Worm (Caenorhabditis elegans) whole organism, late embryonic: ENCODE data around the gene C49F5.5.

Experiments used
- C38D4.7 ChIP-seq: fragments of 200-800 bp; sonication (Bioruptor generic); optimal IDR thresholded peaks from 2 replicates; lab custom pipeline; 2018; ENCODE audit warnings: mild to moderate bottlenecking, missing genetic modification characterization, moderate library complexity, missing compliant biosample characterization
- K02D7.2 ChIP-seq: sonication (generic microtip); optimal IDR thresholded peaks from 2 replicates; lab custom pipeline; 2017; ENCODE audit warnings: mild to moderate bottlenecking, missing genetic modification characterization, missing compliant biosample characterization
- Y22D7AL.16 ChIP-seq: sonication (generic microtip); optimal IDR thresholded peaks from 2 replicates; lab custom pipeline; 2016; ENCODE audit warnings: missing genetic modification characterization, missing compliant biosample characterization
- ama-1 ChIP-seq: fragments of 150-350 bp; optimal IDR thresholded peaks from 2 replicates; lab custom pipeline; 2014
- ceh-18 ChIP-seq: sonication (generic microtip); optimal IDR thresholded peaks from 2 replicates; lab custom pipeline; 2016; ENCODE audit warnings: missing genetic modification characterization, missing compliant biosample characterization
- ceh-19 ChIP-seq: fragments of 200-800 bp; sonication (Bioruptor generic); optimal IDR thresholded peaks from 2 replicates; lab custom pipeline; 2018; ENCODE audit warnings: mild to moderate bottlenecking, missing genetic modification characterization, missing compliant biosample characterization
- ceh-2 ChIP-seq: sonication (generic microtip); optimal IDR thresholded peaks from 2 replicates; lab custom pipeline; 2016; ENCODE audit warnings: missing genotype, missing genetic modification characterization, missing compliant biosample characterization
- ceh-22 ChIP-seq: sonication (generic microtip); optimal IDR thresholded peaks from 2 replicates; lab custom pipeline; 2017; ENCODE audit warnings: missing biosample characterization, missing genetic modification characterization
- ceh-24 ChIP-seq: sonication (generic microtip); optimal IDR thresholded peaks from 2 replicates; lab custom pipeline; 2016; ENCODE audit warnings: mild to moderate bottlenecking, missing genetic modification characterization, missing compliant biosample characterization
- ceh-31 ChIP-seq: sonication (generic microtip); optimal IDR thresholded peaks from 2 replicates; lab custom pipeline; 2016; ENCODE audit warnings: missing genetic modification characterization, missing compliant biosample characterization
- ceh-45 ChIP-seq: fragments of 200-800 bp; sonication (Bioruptor generic); IDR thresholded peaks from 2 replicates; pipeline ENCODE4 v1.3.6; 2022; ENCODE audit warnings: missing genetic modification reagents, missing genetic modification characterization, missing compliant biosample characterization
- ceh-48 ChIP-seq: sonication (generic microtip); optimal IDR thresholded peaks from 2 replicates; lab custom pipeline; 2016; ENCODE audit warnings: missing genetic modification characterization, inconsistent platforms, missing compliant biosample characterization
- ceh-6 ChIP-seq: fragments of 200-800 bp; sonication (Bioruptor generic); optimal IDR thresholded peaks from 2 replicates; lab custom pipeline; 2018; ENCODE audit warnings: mild to moderate bottlenecking, missing genetic modification characterization, missing compliant biosample characterization
- ceh-9 ChIP-seq: sonication (generic microtip); optimal IDR thresholded peaks from 2 replicates; lab custom pipeline; 2016; ENCODE audit warnings: mild to moderate bottlenecking, missing genetic modification characterization, inconsistent platforms, missing compliant biosample characterization
- che-1 ChIP-seq: sonication (generic microtip); optimal IDR thresholded peaks from 2 replicates; lab custom pipeline; 2016; ENCODE audit warnings: mild to moderate bottlenecking, missing genetic modification characterization, missing compliant biosample characterization
- dmd-4 ChIP-seq: sonication (generic microtip); optimal IDR thresholded peaks from 2 replicates; lab custom pipeline; 2016; ENCODE audit warnings: borderline replicate concordance, missing genetic modification characterization, missing compliant biosample characterization
- dve-1 ChIP-seq: sonication (generic microtip); optimal IDR thresholded peaks from 2 replicates; lab custom pipeline; 2017; ENCODE audit warnings: antibody characterized with exemption, mild to moderate bottlenecking, missing genetic modification characterization, missing compliant biosample characterization
- elt-4 ChIP-seq: sonication (generic microtip); optimal IDR thresholded peaks from 2 replicates; lab custom pipeline; 2016; ENCODE audit warnings: missing genetic modification characterization, missing compliant biosample characterization
- fax-1 ChIP-seq: sonication (generic microtip); optimal IDR thresholded peaks from 2 replicates; lab custom pipeline; 2016; ENCODE audit warnings: missing genotype, missing genetic modification characterization, missing compliant biosample characterization
- hlh-13 ChIP-seq: fragments of 200-800 bp; sonication (Bioruptor generic); optimal IDR thresholded peaks from 2 replicates; lab custom pipeline; 2018; ENCODE audit warnings: mild to moderate bottlenecking, missing genetic modification characterization, missing compliant biosample characterization
- hlh-8 ChIP-seq: sonication (generic microtip); optimal IDR thresholded peaks from 2 replicates; lab custom pipeline; 2016; ENCODE audit warnings: missing genotype, missing genetic modification characterization, missing compliant biosample characterization
- madf-2 ChIP-seq: sonication (generic microtip); optimal IDR thresholded peaks from 2 replicates; lab custom pipeline; 2017; ENCODE audit warnings: missing genetic modification characterization, missing compliant biosample characterization
- pag-3 ChIP-seq: sonication (generic microtip); optimal IDR thresholded peaks from 2 replicates; lab custom pipeline; 2016; ENCODE audit warnings: missing compliant biosample characterization, missing genetic modification characterization, borderline replicate concordance
- pat-9 ChIP-seq: fragments of 200-800 bp; sonication (Bioruptor generic); optimal IDR thresholded peaks from 2 replicates; lab custom pipeline; 2018; ENCODE audit warnings: mild to moderate bottlenecking, missing genetic modification characterization, moderate library complexity, missing compliant biosample characterization
- pax-1 ChIP-seq: fragments of 150-350 bp; optimal IDR thresholded peaks from 2 replicates; lab custom pipeline; 2014; ENCODE audit warnings: missing biosample characterization, missing genetic modification characterization
- pqm-1 ChIP-seq: sonication (generic microtip); optimal IDR thresholded peaks from 2 replicates; lab custom pipeline; 2016; ENCODE audit warnings: missing genetic modification characterization, missing compliant biosample characterization
- ref-2 ChIP-seq: sonication (generic microtip); optimal IDR thresholded peaks from 2 replicates; lab custom pipeline; 2016; ENCODE audit warnings: missing genetic modification characterization, missing compliant biosample characterization
- rnt-1 ChIP-seq: sonication (generic microtip); optimal IDR thresholded peaks from 2 replicates; lab custom pipeline; 2016; ENCODE audit warnings: missing genetic modification characterization, missing compliant biosample characterization
- sdc-2 ChIP-seq: sonication (generic microtip); optimal IDR thresholded peaks from 2 replicates; lab custom pipeline; 2016; ENCODE audit warnings: missing genotype, missing genetic modification characterization, missing compliant biosample characterization
- sox-2 ChIP-seq: fragments of 200-800 bp; sonication (Bioruptor generic); IDR thresholded peaks from 2 replicates; pipeline ENCODE4 v1.3.6; 2022; ENCODE audit warnings: missing genetic modification reagents, missing genetic modification characterization, missing compliant biosample characterization
- sox-4 ChIP-seq: sonication (generic microtip); optimal IDR thresholded peaks from 2 replicates; lab custom pipeline; 2017; ENCODE audit warnings: mild to moderate bottlenecking, missing genetic modification characterization, inconsistent platforms, missing compliant biosample characterization
- tbx-2 ChIP-seq: sonication (generic microtip); optimal IDR thresholded peaks from 2 replicates; lab custom pipeline; 2016; ENCODE audit warnings: missing genetic modification characterization, missing compliant biosample characterization
- tbx-7 ChIP-seq: sonication (generic microtip); optimal IDR thresholded peaks from 2 replicates; lab custom pipeline; 2016; ENCODE audit warnings: missing genotype, missing genetic modification characterization, missing compliant biosample characterization
- unc-3 ChIP-seq, 2 experiments: fragments of 200-800 bp in 1 of 2; sonication (Bioruptor generic) in 1 of 2; sonication (generic microtip) in 1 of 2; conservative IDR thresholded peaks in 1 of 2; optimal IDR thresholded peaks in 1 of 2; 2 replicates each; pipeline versions ENCODE4 v1.3.6 to Lab custom; 2016 to 2022; ENCODE audit warnings: missing compliant biosample characterization in 2 of 2, missing genetic modification characterization in 2 of 2, missing genetic modification reagents in 1 of 2
- unc-42 ChIP-seq: sonication (generic microtip); optimal IDR thresholded peaks from 2 replicates; lab custom pipeline; 2016; ENCODE audit warnings: missing genotype, missing genetic modification characterization, missing compliant biosample characterization
- unc-55 ChIP-seq: sonication (generic microtip); optimal IDR thresholded peaks from 2 replicates; lab custom pipeline; 2017; ENCODE audit warnings: missing biosample characterization, missing genetic modification reagents, missing genetic modification characterization
- unc-86 ChIP-seq: sonication (generic microtip); optimal IDR thresholded peaks from 2 replicates; lab custom pipeline; 2016; ENCODE audit warnings: missing genetic modification characterization, missing compliant biosample characterization
- zip-5 ChIP-seq: sonication (generic microtip); optimal IDR thresholded peaks from 2 replicates; lab custom pipeline; 2016; ENCODE audit warnings: missing genetic modification characterization, missing compliant biosample characterization
- ztf-16 ChIP-seq: sonication (generic microtip); optimal IDR thresholded peaks from 2 replicates; lab custom pipeline; 2017; ENCODE audit warnings: missing genetic modification characterization, missing compliant biosample characterization

C49F5.5 gene

ce11 chrX:11946788-11947463 lies 39.1 kb upstream of the C49F5.5 start, which contains the start of gene nfya-1:
nfya-1 (minus strand) TSS chrX:11946838.
- TF ChIP-seq ceh-9 (tag; lab: Kevin White, UChicago), result no peak
- peak; percentile 30 for TF ChIP-seq rnt-1 (tag; lab: Kevin White, UChicago)
- no peak for TF ChIP-seq Y22D7AL.16 (tag; lab: Kevin White, UChicago)
- TF ChIP-seq pqm-1 (tag; lab: Kevin White, UChicago), result no peak
- peak; percentile 37 for TF ChIP-seq ceh-31 (tag; lab: Kevin White, UChicago)
- TF ChIP-seq ref-2 (tag; lab: Kevin White, UChicago), result no peak
- TF ChIP-seq sdc-2, result peak; percentile 71
- TF ChIP-seq pat-9, result no peak
- peak; percentile 1 for TF ChIP-seq tbx-2 (tag; lab: Kevin White, UChicago)
- TF ChIP-seq ceh-2 (tag; lab: Kevin White, UChicago), result no peak
- TF ChIP-seq unc-42 (tag; lab: Kevin White, UChicago), result peak; percentile 3
- no peak for TF ChIP-seq madf-2 (tag; lab: Kevin White, UChicago)
- peak; percentile 84 for TF ChIP-seq ceh-48 (tag; lab: Kevin White, UChicago)
- TF ChIP-seq ceh-6 (GFP tag; lab: Kevin White, UChicago), result no peak
- TF ChIP-seq ceh-22 (tag; lab: Kevin White, UChicago), result no peak
- no peak for TF ChIP-seq ceh-24

ce11 chrX:11948184-11948894 lies 37.6 kb upstream of the C49F5.5 start, which contains the start of gene lsd-1:
lsd-1 (plus strand) TSS chrX:11948844.
- TF ChIP-seq sdc-2, result peak; percentile 24
- no peak for TF ChIP-seq hlh-13 (GFP tag; lab: Kevin White, UChicago)
- no peak for TF ChIP-seq che-1 (tag; lab: Kevin White, UChicago)
- TF ChIP-seq dmd-4 (tag; lab: Kevin White, UChicago), result no peak
- no peak for TF ChIP-seq ceh-48 (tag; lab: Kevin White, UChicago)
- TF ChIP-seq K02D7.2 (tag; lab: Kevin White, UChicago), result no peak
- no peak for TF ChIP-seq fax-1 (tag; lab: Kevin White, UChicago)
- TF ChIP-seq ceh-24, result no peak
- TF ChIP-seq ceh-22 (tag; lab: Kevin White, UChicago), result no peak
- TF ChIP-seq, all 69 proteins: peak for 1

ce11 chrX:11952129-11952528 lies 33.9 kb upstream of the C49F5.5 start:
- TF ChIP-seq ceh-24 (no peak), ceh-45 (GFP tag; lab: Robert Waterston, UW) (no peak), ceh-6 (GFP tag; lab: Kevin White, UChicago) (no peak), ama-1 (lab: Kevin White, UChicago) (no peak), hlh-13 (GFP tag; lab: Kevin White, UChicago) (no peak), ceh-18 (tag; lab: Kevin White, UChicago) (no peak), unc-3 (GFP tag; conservative IDR thresholded peaks at IDR 0.05; lab: Robert Waterston, UW) (no peak), unc-3 (tag; optimal IDR thresholded peaks at IDR 0.05; lab: Kevin White, UChicago) (no peak), sox-4 (tag; lab: Kevin White, UChicago) (no peak), zip-5 (no peak), elt-4 (tag; lab: Kevin White, UChicago) (no peak), pag-3 (tag; lab: Kevin White, UChicago) (no peak), ceh-48 (tag; lab: Kevin White, UChicago) (no peak), unc-42 (tag; lab: Kevin White, UChicago) (no peak)

ce11 chrX:11953229-11953628 lies 32.8 kb upstream of the C49F5.5 start, which contains the start of gene T08D10.4:
T08D10.4 (minus strand) TSS chrX:11953329.
- TF ChIP-seq unc-86, result no peak
- TF ChIP-seq ceh-18 (tag; lab: Kevin White, UChicago), result no peak
- TF ChIP-seq ama-1 (lab: Kevin White, UChicago), result no peak

ce11 chrX:11955125-11955524 lies 30.9 kb upstream of the C49F5.5 start, which contains the start of gene T08D10.3:
T08D10.3 (plus strand) TSS chrX:11955425.
- TF ChIP-seq C38D4.7 (GFP tag; lab: Kevin White, UChicago), result no peak
- no peak for TF ChIP-seq dve-1
- no peak for TF ChIP-seq sox-2 (GFP tag; lab: Robert Waterston, UW)
- TF ChIP-seq ztf-16, result no peak
- no peak for TF ChIP-seq hlh-8
- no peak for TF ChIP-seq Y22D7AL.16 (tag; lab: Kevin White, UChicago)
- TF ChIP-seq dmd-4 (tag; lab: Kevin White, UChicago), result no peak
- TF ChIP-seq madf-2 (tag; lab: Kevin White, UChicago), result no peak
- no peak for TF ChIP-seq ceh-19 (GFP tag; lab: Kevin White, UChicago)
- TF ChIP-seq pat-9, result no peak
- no peak for TF ChIP-seq unc-55 (GFP tag; lab: Kevin White, UChicago)
- no peak for TF ChIP-seq ceh-22 (tag; lab: Kevin White, UChicago)
- no peak for TF ChIP-seq tbx-7 (tag; lab: Kevin White, UChicago)
- no peak for TF ChIP-seq pax-1 (tag; lab: Kevin White, UChicago)
